Fruit fly (Drosophila melanogaster) whole organism, embryonic: Measurements from ENCODE around the gene SmydA-9.

Experiments used
- Aef1 ChIP-seq: fragments of 200-800 bp; sonication (Bioruptor generic); IDR thresholded peaks from 3 replicates; pipeline ENCODE4 v1.3.6; 2022; ENCODE audit warnings: missing biosample characterization, missing genetic modification characterization
- Atf6 ChIP-seq: fragments of 200-800 bp; sonication (Bioruptor generic); IDR thresholded peaks from 2 replicates; pipeline ENCODE4 v1.3.6; 2022; ENCODE audit warnings: missing biosample characterization, missing genetic modification characterization
- B-H1 ChIP-seq: fragments of 200-800 bp; sonication (Bioruptor generic); IDR thresholded peaks from 3 replicates; pipeline ENCODE4 v1.3.6; 2022; ENCODE audit warnings: missing biosample characterization, missing genetic modification characterization
- CG10431 ChIP-seq: fragments of 200-800 bp; sonication (Bioruptor generic); optimal IDR thresholded peaks from 3 replicates; lab custom pipeline; 2018; ENCODE audit warnings: missing biosample characterization, mild to moderate bottlenecking, missing genetic modification characterization
- CG11696 ChIP-seq: fragments of 200-800 bp; sonication (Bioruptor generic); IDR thresholded peaks from 2 replicates; pipeline ENCODE4 v1.3.6; 2022; ENCODE audit warnings: missing biosample characterization, missing genetic modification characterization
- CG12155 ChIP-seq: fragments of 200-800 bp; sonication (Bioruptor generic); optimal IDR thresholded peaks from 3 replicates; lab custom pipeline; 2016; ENCODE audit warnings: missing biosample characterization, missing genetic modification characterization
- CG12236 ChIP-seq: fragments of 200-800 bp; sonication (Bioruptor generic); optimal IDR thresholded peaks from 2 replicates; lab custom pipeline; 2016; ENCODE audit warnings: missing biosample characterization, missing genetic modification characterization
- CG13624 ChIP-seq: fragments of 200-800 bp; sonication (Bioruptor generic); optimal IDR thresholded peaks from 2 replicates; lab custom pipeline; 2016; ENCODE audit warnings: missing biosample characterization, missing genetic modification characterization
- CG15479 ChIP-seq: fragments of 200-800 bp; sonication (Bioruptor generic); optimal IDR thresholded peaks from 3 replicates; lab custom pipeline; 2019; ENCODE audit warnings: missing biosample characterization, mild to moderate bottlenecking, missing genetic modification characterization, moderate library complexity
- CG15514 ChIP-seq: fragments of 200-800 bp; sonication (Bioruptor generic); optimal IDR thresholded peaks from 3 replicates; lab custom pipeline; 2017; ENCODE audit warnings: missing biosample characterization, missing genetic modification characterization, mild to moderate bottlenecking, moderate library complexity, missing genetic modification reagents
- CG16863 ChIP-seq: fragments of 200-800 bp; sonication (Bioruptor generic); optimal IDR thresholded peaks from 3 replicates; lab custom pipeline; 2016; ENCODE audit warnings: missing biosample characterization, missing genetic modification characterization
- CG17829 ChIP-seq: fragments of 200-800 bp; optimal IDR thresholded peaks from 2 replicates; lab custom pipeline; 2019; ENCODE audit warnings: missing biosample characterization, mild to moderate bottlenecking, missing genetic modification characterization, moderate library complexity
- CG1832 ChIP-seq: fragments of 200-800 bp; sonication (Bioruptor generic); optimal IDR thresholded peaks from 2 replicates; lab custom pipeline; 2017; ENCODE audit warnings: missing biosample characterization, mild to moderate bottlenecking, missing genetic modification characterization, inconsistent platforms
- CG18476 ChIP-seq: fragments of 200-800 bp; sonication (Bioruptor generic); optimal IDR thresholded peaks from 2 replicates; lab custom pipeline; 2016; ENCODE audit warnings: missing biosample characterization, mild to moderate bottlenecking, missing genetic modification characterization
- CG30020 ChIP-seq: fragments of 200-800 bp; optimal IDR thresholded peaks from 2 replicates; lab custom pipeline; 2019; ENCODE audit warnings: missing biosample characterization, mild to moderate bottlenecking, missing genetic modification characterization, moderate library complexity
- CG3847 ChIP-seq: fragments of 200-800 bp; sonication (Bioruptor generic); IDR thresholded peaks from 2 replicates; pipeline ENCODE4 v1.3.6; 2022; ENCODE audit warnings: missing biosample characterization, missing genetic modification characterization
- CG43689 ChIP-seq: fragments of 200-800 bp; sonication (Bioruptor generic); IDR thresholded peaks from 2 replicates; pipeline ENCODE4 v1.3.6; 2022; ENCODE audit warnings: missing biosample characterization, missing genetic modification characterization
- CG4617 ChIP-seq: fragments of 200-800 bp; sonication (Bioruptor generic); optimal IDR thresholded peaks from 3 replicates; lab custom pipeline; 2016; ENCODE audit warnings: missing biosample characterization, missing genetic modification characterization, borderline replicate concordance
- CG6654 ChIP-seq: fragments of 200-800 bp; sonication (Bioruptor generic); optimal IDR thresholded peaks from 2 replicates; lab custom pipeline; 2017; ENCODE audit warnings: missing biosample characterization, mild to moderate bottlenecking, missing genetic modification characterization
- CG7357 ChIP-seq: fragments of 200-800 bp; sonication (Bioruptor generic); IDR thresholded peaks from 3 replicates; pipeline ENCODE4 v1.3.6; 2022; ENCODE audit warnings: missing biosample characterization, missing genetic modification characterization
- CG7839 ChIP-seq: fragments of 200-800 bp; sonication (Bioruptor generic); optimal IDR thresholded peaks from 3 replicates; lab custom pipeline; 2018; ENCODE audit warnings: missing biosample characterization, mild to moderate bottlenecking, missing genetic modification characterization, moderate library complexity
- CG8089 ChIP-seq: fragments of 200-800 bp; sonication (Bioruptor generic); optimal IDR thresholded peaks from 3 replicates; lab custom pipeline; 2016; ENCODE audit warnings: missing biosample characterization, missing genetic modification characterization
- CoRest ChIP-seq: fragments of 200-800 bp; sonication (Bioruptor generic); optimal IDR thresholded peaks from 3 replicates; lab custom pipeline; 2018; ENCODE audit warnings: missing biosample characterization, mild to moderate bottlenecking, missing genetic modification characterization, moderate library complexity
- D ChIP-seq, 2 experiments: fragments of 200-800 bp in 1 of 2; fragments of >200 bp in 1 of 2; sonication (Bioruptor generic) in 1 of 2; optimal IDR thresholded peaks; 2 replicates in 1 of 2; 3 replicates in 1 of 2; lab custom pipeline; 2017; ENCODE audit warnings: mild to moderate bottlenecking in 1 of 2, missing biosample characterization in 1 of 2, missing genetic modification characterization in 1 of 2, missing genetic modification reagents in 1 of 2
- Dek ChIP-seq: fragments of 200-800 bp; sonication (Bioruptor generic); optimal IDR thresholded peaks from 3 replicates; lab custom pipeline; 2019; ENCODE audit warnings: missing biosample characterization, mild to moderate bottlenecking, missing genetic modification characterization, moderate library complexity
- Dip2 ChIP-seq: fragments of 200-800 bp; sonication (Bioruptor generic); IDR thresholded peaks from 2 replicates; pipeline ENCODE4 v1.3.6; 2022; ENCODE audit warnings: missing biosample characterization, missing genetic modification characterization
- Drgx ChIP-seq: fragments of 200-800 bp; sonication (Bioruptor generic); IDR thresholded peaks from 2 replicates; pipeline ENCODE4 v1.3.6; 2022; ENCODE audit warnings: missing biosample characterization, missing genetic modification characterization
- Ets65A ChIP-seq: fragments of 200-800 bp; sonication (Bioruptor generic); peaks from one replicate; lab custom pipeline; 2016; ENCODE audit warnings: missing biosample characterization, missing genetic modification characterization
- Ets97D ChIP-seq: fragments of 200-800 bp; sonication (Bioruptor generic); optimal IDR thresholded peaks from 3 replicates; lab custom pipeline; 2016; ENCODE audit warnings: missing biosample characterization, missing genetic modification characterization
- HLH3B ChIP-seq: fragments of 200-800 bp; sonication (Bioruptor generic); IDR thresholded peaks from 2 replicates; pipeline ENCODE4 v1.3.6; 2022; ENCODE audit warnings: missing biosample characterization, missing genetic modification characterization
- HLHmδ ChIP-seq: fragments of 200-800 bp; sonication (Bioruptor generic); optimal IDR thresholded peaks from 2 replicates; lab custom pipeline; 2018; ENCODE audit warnings: missing biosample characterization, mild to moderate bottlenecking, missing genetic modification characterization, moderate library complexity
- Hr39 ChIP-seq: fragments of >200 bp; optimal IDR thresholded peaks from 2 replicates; lab custom pipeline; 2017
- Lpt ChIP-seq: fragments of >200 bp; optimal IDR thresholded peaks from 2 replicates; lab custom pipeline; 2018; ENCODE audit warnings: missing biosample characterization, missing genetic modification characterization
- MESR4 ChIP-seq: fragments of 200-800 bp; sonication (Bioruptor generic); optimal IDR thresholded peaks from 2 replicates; lab custom pipeline; 2018; ENCODE audit warnings: missing biosample characterization, mild to moderate bottlenecking, missing genetic modification characterization, moderate library complexity
- Med ChIP-seq: fragments of 200-800 bp; sonication (Bioruptor generic); peaks from one replicate; lab custom pipeline; 2016; ENCODE audit warnings: missing biosample characterization, missing genetic modification characterization, mild to moderate bottlenecking, inconsistent platforms, moderate library complexity
- NK7.1 ChIP-seq: fragments of 200-800 bp; sonication (Bioruptor generic); optimal IDR thresholded peaks from 3 replicates; lab custom pipeline; 2016; ENCODE audit warnings: missing biosample characterization, missing genetic modification characterization
- NfI ChIP-seq: fragments of 200-800 bp; sonication (Bioruptor generic); optimal IDR thresholded peaks from 3 replicates; lab custom pipeline; 2018; ENCODE audit warnings: missing biosample characterization, mild to moderate bottlenecking, missing genetic modification characterization, moderate library complexity
- abd-A ChIP-seq: fragments of 200-800 bp; sonication (Bioruptor generic); optimal IDR thresholded peaks from 3 replicates; lab custom pipeline; 2019; ENCODE audit warnings: missing biosample characterization, mild to moderate bottlenecking, missing genetic modification characterization, moderate library complexity
- ato ChIP-seq: fragments of 200-800 bp; sonication (Bioruptor generic); IDR thresholded peaks from 2 replicates; pipeline ENCODE4 v1.3.6; 2022; ENCODE audit warnings: missing biosample characterization, missing genetic modification characterization; ENCODE audit not compliant: partially characterized antibody
- bcd ChIP-seq: fragments of 200-800 bp; sonication (Bioruptor generic); optimal IDR thresholded peaks from 2 replicates; lab custom pipeline; 2017; ENCODE audit warnings: missing biosample characterization, mild to moderate bottlenecking, missing genetic modification characterization
- gfzf ChIP-seq: fragments of 200-800 bp; sonication (Bioruptor generic); optimal IDR thresholded peaks from 2 replicates; lab custom pipeline; 2016; ENCODE audit warnings: missing biosample characterization, mild to moderate bottlenecking, missing genetic modification characterization, moderate library complexity
- her ChIP-seq: fragments of 200-800 bp; sonication (Bioruptor generic); optimal IDR thresholded peaks from 2 replicates; lab custom pipeline; 2016; ENCODE audit warnings: missing biosample characterization, missing genetic modification characterization
- otp ChIP-seq: fragments of 200-800 bp; sonication (Bioruptor generic); IDR thresholded peaks from 3 replicates; pipeline ENCODE4, ENCODE4 v1.3.6; 2022; ENCODE audit warnings: missing biosample characterization, missing genetic modification characterization
- pan ChIP-seq, 4 experiments: fragments of >200 bp in 3 of 4; fragments of 200-800 bp in 1 of 4; sonication (Bioruptor generic) in 1 of 4; optimal IDR thresholded peaks in 3 of 4; IDR thresholded peaks in 1 of 4; 2 replicates each; pipeline versions ENCODE4 v1.3.6 to Lab custom; 2017 to 2022; ENCODE audit warnings: missing biosample characterization in 2 of 4, missing genetic modification characterization in 2 of 4, mixed read lengths in 1 of 4
- peb ChIP-seq: fragments of 200-800 bp; sonication (Bioruptor generic); IDR thresholded peaks from 2 replicates; pipeline ENCODE4 v1.3.6; 2022; ENCODE audit warnings: missing biosample characterization, missing genetic modification characterization
- pita ChIP-seq: fragments of 200-800 bp; sonication (Bioruptor generic); optimal IDR thresholded peaks from 2 replicates; lab custom pipeline; 2017; ENCODE audit warnings: missing biosample characterization, mild to moderate bottlenecking, missing genetic modification characterization
- psq ChIP-seq: fragments of 200-800 bp; sonication (Bioruptor generic); optimal IDR thresholded peaks from 2 replicates; lab custom pipeline; 2017; ENCODE audit warnings: missing biosample characterization, missing genetic modification characterization
- pum ChIP-seq: fragments of 200-800 bp; sonication (Bioruptor generic); optimal IDR thresholded peaks from 2 replicates; lab custom pipeline; 2016; ENCODE audit warnings: missing biosample characterization, missing genetic modification characterization
- unc-4 ChIP-seq: fragments of 200-800 bp; sonication (Bioruptor generic); IDR thresholded peaks from 2 replicates; pipeline ENCODE4 v1.3.6; 2022; ENCODE audit warnings: missing biosample characterization, missing genetic modification characterization; ENCODE audit not compliant: partially characterized antibody
- zen ChIP-seq: fragments of 200-800 bp; sonication (Bioruptor generic); optimal IDR thresholded peaks from 3 replicates; lab custom pipeline; 2018; ENCODE audit warnings: missing biosample characterization, mild to moderate bottlenecking, missing genetic modification characterization, moderate library complexity

SmydA-9 gene

dm6 chrX:9193604-9194003, 17.1 kb downstream of the SmydA-9 start, which contains the start of gene CG12106 (continued):
- TF ChIP-seq CG15479 (GFP tag; lab: Kevin White, UChicago), result peak; percentile 29
- 0 out of 3 replicates have a peak, but pooled peaks have one; percentile 20 for TF ChIP-seq B-H1 (GFP tag; lab: Robert Waterston, UW)
- TF ChIP-seq CG3847 (GFP tag; lab: Robert Waterston, UW), result no peak
- TF ChIP-seq unc-4 (GFP tag; lab: Robert Waterston, UW), result no peak
- TF ChIP-seq her (GFP tag; lab: Kevin White, UChicago), result no peak
- peak; percentile 87 for TF ChIP-seq Med (GFP tag; lab: Kevin White, UChicago)
- peak; percentile 62 for TF ChIP-seq CG7839 (tag; lab: Kevin White, UChicago)
- TF ChIP-seq bcd (GFP tag; lab: Kevin White, UChicago), result peak; percentile 20
- peak; percentile 63 for TF ChIP-seq CoRest (tag; lab: Kevin White, UChicago)
- TF ChIP-seq Atf6, result 0 out of 2 replicates have a peak, but pooled peaks have one; percentile 29
- TF ChIP-seq NK7.1 (GFP tag; lab: Kevin White, UChicago), result no peak
- TF ChIP-seq ato (GFP tag; lab: Robert Waterston, UW), result no peak
- no peak for TF ChIP-seq zen (tag; lab: Kevin White, UChicago)
- peak; percentile 49 for TF ChIP-seq CG17829 (tag; lab: Kevin White, UChicago)
- no peak for TF ChIP-seq HLHmδ
- no peak for TF ChIP-seq Hr39 (lab: Kevin White, UChicago)
- TF ChIP-seq CG43689 (GFP tag; lab: Robert Waterston, UW), result no peak
- no peak for TF ChIP-seq psq (GFP tag; lab: Kevin White, UChicago)
- TF ChIP-seq CG6654, result no peak
- TF ChIP-seq CG18476 (GFP tag; lab: Kevin White, UChicago), result peak; percentile 23
- peak; percentile 46 for TF ChIP-seq pum (GFP tag; lab: Kevin White, UChicago)
- TF ChIP-seq pita (GFP tag; lab: Kevin White, UChicago), result no peak
- peak; percentile 23 for TF ChIP-seq CG4617
- TF ChIP-seq Ets65A (GFP tag; lab: Kevin White, UChicago), result peak; percentile 37
- TF ChIP-seq Aef1, result peak; percentile 59; the same call in 2 of the 3 replicates
- TF ChIP-seq otp (GFP tag; lab: Robert Waterston, UW), result no peak
- peak; percentile 32; the same call in 1 of the 3 replicates for TF ChIP-seq CG7357 (GFP tag; lab: Robert Waterston, UW)
- no peak for TF ChIP-seq Ets97D (GFP tag; lab: Kevin White, UChicago)
- TF ChIP-seq peb, result no peak
- peak; percentile 6 for TF ChIP-seq CG13624 (GFP tag; lab: Kevin White, UChicago)
- no peak for TF ChIP-seq CG12236 (GFP tag; lab: Kevin White, UChicago)
- TF ChIP-seq D (optimal IDR thresholded peaks at IDR 0.05; lab: Kevin White, UChicago), result no peak
- no peak for TF ChIP-seq D (GFP tag; optimal IDR thresholded peaks at IDR 0.05; lab: Kevin White, UChicago)
- TF ChIP-seq Dip2 (GFP tag; lab: Robert Waterston, UW), result no peak
- TF ChIP-seq NfI (GFP tag; lab: Kevin White, UChicago), result peak; percentile 63
- TF ChIP-seq gfzf (GFP tag; lab: Kevin White, UChicago), result no peak
- TF ChIP-seq CG15514 (GFP tag; lab: Kevin White, UChicago), result peak; percentile 98
- TF ChIP-seq CG12155 (GFP tag; lab: Kevin White, UChicago), result peak; percentile 32
- TF ChIP-seq abd-A (tag; lab: Kevin White, UChicago), result no peak
- TF ChIP-seq HLH3B (GFP tag; lab: Robert Waterston, UW), result no peak
- no peak; the same call in 1 of the 2 replicates for TF ChIP-seq Drgx (GFP tag; lab: Robert Waterston, UW)
- no peak for TF ChIP-seq CG10431
- TF ChIP-seq CG11696 (GFP tag; lab: Robert Waterston, UW), result no peak
- no peak for TF ChIP-seq Lpt (GFP tag; lab: Kevin White, UChicago)
- TF ChIP-seq CG30020 (tag; lab: Kevin White, UChicago), result no peak
- TF ChIP-seq pan (optimal IDR thresholded peaks at IDR 0.05; lab: Kevin White, UChicago), result no peak
- TF ChIP-seq pan (GFP tag; optimal IDR thresholded peaks at IDR 0.05 in 1 of 2, IDR thresholded peaks at IDR 0.05 in 1 of 2), result peak in 1 of 2 experiments; percentile 44
- TF ChIP-seq CG1832 (GFP tag; lab: Kevin White, UChicago), result no peak
- TF ChIP-seq CG8089 (GFP tag; lab: Kevin White, UChicago), result no peak
- TF ChIP-seq MESR4, result no peak
- TF ChIP-seq Dek (tag; lab: Kevin White, UChicago), result no peak
- no peak for TF ChIP-seq CG16863
